Worm (Caenorhabditis elegans) whole organism, L4 larva: ENCODE measurements around the gene F11A5.16.

Experiments used
- ctbp-1 ChIP-seq: fragments of 200-800 bp; sonication (Bioruptor generic); IDR thresholded peaks from 2 replicates; pipeline ENCODE4 v1.3.6; 2022; ENCODE audit warnings: missing genetic modification reagents, missing genetic modification characterization, missing compliant biosample characterization
- fos-1 ChIP-seq: fragments of 150-350 bp; optimal IDR thresholded peaks from 2 replicates; lab custom pipeline; 2014; ENCODE audit warnings: missing biosample characterization, missing genetic modification characterization
- lsy-2 ChIP-seq, 2 experiments: fragments of 150-350 bp in 1 of 2; sonication (generic microtip) in 1 of 2; optimal IDR thresholded peaks; 2 replicates each; lab custom pipeline; 2014 to 2017; ENCODE audit warnings: missing biosample characterization in 2 of 2, missing genetic modification characterization in 2 of 2
- mep-1 ChIP-seq: fragments of 150-350 bp; sonication (generic microtip); optimal IDR thresholded peaks from 3 replicates; lab custom pipeline; 2014; ENCODE audit warnings: missing biosample characterization, missing genetic modification characterization
- nhr-102 ChIP-seq: sonication (generic microtip); optimal IDR thresholded peaks from 2 replicates; lab custom pipeline; 2016; ENCODE audit warnings: mild to moderate bottlenecking, missing genetic modification characterization, moderate library complexity, missing compliant biosample characterization
- nhr-28 ChIP-seq: fragments of 150-350 bp; optimal IDR thresholded peaks from 2 replicates; lab custom pipeline; 2014; ENCODE audit warnings: missing biosample characterization, missing genetic modification characterization
- pha-4 ChIP-seq, 2 experiments: fragments of 150-350 bp in 1 of 2; fragments of 200-800 bp in 1 of 2; sonication (Bioruptor generic) in 1 of 2; IDR thresholded peaks in 1 of 2; optimal IDR thresholded peaks in 1 of 2; 2 replicates each; pipeline versions ENCODE4 v1.3.6 to Lab custom; 2014 to 2022; ENCODE audit warnings: missing genetic modification characterization in 2 of 2, missing genetic modification reagents in 2 of 2, missing biosample characterization in 1 of 2, missing compliant biosample characterization in 1 of 2
- tag-97 ChIP-seq: fragments of 200-800 bp; sonication (Bioruptor generic); IDR thresholded peaks from 2 replicates; pipeline ENCODE4 v1.3.6; 2022; ENCODE audit warnings: missing genetic modification characterization, missing compliant biosample characterization
- unc-39 ChIP-seq: sonication (generic microtip); optimal IDR thresholded peaks from 2 replicates; lab custom pipeline; 2017; ENCODE audit warnings: missing biosample characterization, missing genetic modification characterization

ce11 chrV:16180350-16180749 is 30.4 kb upstream of the F11A5.16 start, which contains the start of gene str-106:
- TF ChIP-seq unc-39 (tag; lab: Kevin White, UChicago) (no peak), nhr-102 (tag; lab: Kevin White, UChicago) (no peak), mep-1 (tag; lab: Kevin White, UChicago) (no peak), tag-97 (GFP tag; lab: Robert Waterston, UW) (no peak), fos-1 (tag; lab: Kevin White, UChicago) (no peak), nhr-28 (tag; lab: Kevin White, UChicago) (no peak), lsy-2 (tag; optimal IDR thresholded peaks at IDR 0.05; lab: Kevin White, UChicago) (no peak), pha-4 (GFP tag; IDR thresholded peaks at IDR 0.05; lab: Robert Waterston, UW) (no peak), pha-4 (tag; optimal IDR thresholded peaks at IDR 0.05; lab: Kevin White, UChicago) (no peak), ctbp-1 (GFP tag; lab: Robert Waterston, UW) (no peak)
